Fruit fly (Drosophila melanogaster) Kc167 (cell line): Measurements from ENCODE around the gene PLCXD.

Experiments
- Myc ChIP-seq: fragments of >200 bp; optimal IDR thresholded peaks from 2 replicates; lab custom pipeline; 2017; ENCODE audit warnings: missing external identifiers
- Sin3A ChIP-seq: fragments of >200 bp; optimal IDR thresholded peaks from 2 replicates; lab custom pipeline; 2018; ENCODE audit warnings: missing external identifiers
- insv ChIP-seq: fragments of >200 bp; optimal IDR thresholded peaks from 3 replicates; lab custom pipeline; 2018; ENCODE audit warnings: missing external identifiers
- psq ChIP-seq: fragments of >200 bp; optimal IDR thresholded peaks from 2 replicates; lab custom pipeline; 2017; ENCODE audit warnings: missing external identifiers

- no peak for TF ChIP-seq psq (lab: Kevin White, UChicago)
- no peak for TF ChIP-seq Myc (lab: Kevin White, UChicago)
- TF ChIP-seq insv (lab: Kevin White, UChicago), result no peak
- no peak for TF ChIP-seq Sin3A (lab: Kevin White, UChicago)
These were observed 35.8 kb downstream of the PLCXD start for dm6 chr2L:12085010-12085409.
